Worm (Caenorhabditis elegans) whole organism, early embryonic: ENCODE results near the gene sre-4.

ENCODE experiments used
- B0310.2 ChIP-seq: sonication (generic microtip); optimal IDR thresholded peaks from 2 replicates; lab custom pipeline; 2016; ENCODE audit warnings: mild to moderate bottlenecking, missing genetic modification characterization, missing compliant biosample characterization
- F13C5.2 ChIP-seq: sonication (generic microtip); optimal IDR thresholded peaks from 2 replicates; lab custom pipeline; 2017; ENCODE audit warnings: mild to moderate bottlenecking, missing genetic modification characterization, inconsistent platforms, missing compliant biosample characterization
- aly-1 ChIP-seq: sonication (generic microtip); optimal IDR thresholded peaks from 2 replicates; lab custom pipeline; 2016; ENCODE audit warnings: missing genetic modification characterization, missing compliant biosample characterization
- ama-1 ChIP-seq: fragments of 150-350 bp; optimal IDR thresholded peaks from 2 replicates; lab custom pipeline; 2014
- ceh-13 ChIP-seq: fragments of 200-800 bp; sonication (Bioruptor generic); optimal IDR thresholded peaks from 2 replicates; lab custom pipeline; 2018; ENCODE audit warnings: mild to moderate bottlenecking, missing genetic modification characterization, missing compliant biosample characterization
- ceh-36 ChIP-seq: sonication (generic microtip); optimal IDR thresholded peaks from 2 replicates; lab custom pipeline; 2016; ENCODE audit warnings: missing genetic modification characterization, inconsistent platforms, missing compliant biosample characterization
- ets-7 ChIP-seq: sonication (generic microtip); optimal IDR thresholded peaks from 2 replicates; lab custom pipeline; 2016; ENCODE audit warnings: missing genotype, missing genetic modification characterization, missing compliant biosample characterization
- flt-1 ChIP-seq: fragments of 200-800 bp; sonication (Bioruptor generic); IDR thresholded peaks from 2 replicates; pipeline ENCODE4 v1.3.6; 2022; ENCODE audit warnings: missing genetic modification characterization, missing compliant biosample characterization
- hmbx-1 ChIP-seq: sonication (generic microtip); optimal IDR thresholded peaks from 2 replicates; lab custom pipeline; 2016; ENCODE audit warnings: mild to moderate bottlenecking, missing genetic modification characterization, missing compliant biosample characterization
- hmg-4 ChIP-seq: fragments of 200-800 bp; sonication (Bioruptor generic); optimal IDR thresholded peaks from 2 replicates; lab custom pipeline; 2018; ENCODE audit warnings: mild to moderate bottlenecking, missing genetic modification characterization, missing compliant biosample characterization
- hnd-1 ChIP-seq: sonication (generic microtip); optimal IDR thresholded peaks from 2 replicates; lab custom pipeline; 2016; ENCODE audit warnings: missing genetic modification characterization, missing compliant biosample characterization
- pes-1 ChIP-seq: fragments of 200-800 bp; sonication (Bioruptor generic); IDR thresholded peaks from 2 replicates; pipeline ENCODE4 v1.3.6; 2022; ENCODE audit warnings: missing genetic modification reagents, missing genetic modification characterization, missing compliant biosample characterization
- scrt-1 ChIP-seq: fragments of 200-800 bp; sonication (Bioruptor generic); IDR thresholded peaks from 2 replicates; pipeline ENCODE4 v1.3.6; 2022; ENCODE audit warnings: missing genetic modification characterization, missing compliant biosample characterization
- sea-1 ChIP-seq: fragments of 200-800 bp; sonication (Bioruptor generic); conservative IDR thresholded peaks from 2 replicates; pipeline ENCODE4 v1.3.6; 2022; ENCODE audit warnings: missing genetic modification characterization, missing compliant biosample characterization
- tbx-11 ChIP-seq: fragments of 200-800 bp; sonication (Bioruptor generic); IDR thresholded peaks from 2 replicates; pipeline ENCODE4 v1.3.6; 2022; ENCODE audit warnings: missing genetic modification characterization, missing compliant biosample characterization
- tbx-37 ChIP-seq: fragments of 200-800 bp; sonication (Bioruptor generic); conservative IDR thresholded peaks from 2 replicates; pipeline ENCODE4 v1.3.6; 2022; ENCODE audit warnings: missing genetic modification reagents, missing genetic modification characterization, missing compliant biosample characterization
- tra-4 ChIP-seq: sonication (generic microtip); optimal IDR thresholded peaks from 2 replicates; lab custom pipeline; 2017; ENCODE audit warnings: missing genetic modification characterization, missing compliant biosample characterization

The sre-4 gene

ce11 chrIV:9762667-9763173 lies 21.9 kb downstream of the sre-4 start:
- TF ChIP-seq hnd-1 (no peak), pes-1 (no peak), tbx-37 (GFP tag; lab: Robert Waterston, UW) (no peak)

- TF ChIP-seq ceh-36 (tag; lab: Kevin White, UChicago) (no peak), pes-1 (no peak), hmbx-1 (tag; lab: Kevin White, UChicago) (no peak), flt-1 (GFP tag; lab: Robert Waterston, UW) (no peak), ama-1 (lab: Kevin White, UChicago) (no peak), hmg-4 (no peak), F13C5.2 (tag; lab: Kevin White, UChicago) (no peak), tbx-37 (GFP tag; lab: Robert Waterston, UW) (no peak), hnd-1 (no peak), tra-4 (tag; lab: Kevin White, UChicago) (no peak), B0310.2 (tag; lab: Kevin White, UChicago) (no peak), ceh-13 (GFP tag; lab: Kevin White, UChicago) (no peak), tbx-11 (GFP tag; lab: Robert Waterston, UW) (no peak), sea-1 (GFP tag; lab: Robert Waterston, UW) (no peak), aly-1 (tag; lab: Kevin White, UChicago) (no peak)
Measured at ce11 chrIV:9761751-9762150, 22.8 kb downstream of the sre-4 start.

- no peak for TF ChIP-seq ets-7
- no peak for TF ChIP-seq tbx-37 (GFP tag; lab: Robert Waterston, UW)
- TF ChIP-seq scrt-1 (GFP tag; lab: Robert Waterston, UW), result no peak
- TF ChIP-seq ceh-13 (GFP tag; lab: Kevin White, UChicago), result no peak
- TF ChIP-seq ceh-36 (tag; lab: Kevin White, UChicago), result no peak
- no peak for TF ChIP-seq B0310.2 (tag; lab: Kevin White, UChicago)
- TF ChIP-seq tbx-11 (GFP tag; lab: Robert Waterston, UW), result no peak
- TF ChIP-seq tra-4 (tag; lab: Kevin White, UChicago), result no peak
- no peak for TF ChIP-seq pes-1
- no peak for TF ChIP-seq hmbx-1 (tag; lab: Kevin White, UChicago)
- TF ChIP-seq hmg-4, result no peak
- no peak for TF ChIP-seq aly-1 (tag; lab: Kevin White, UChicago)
- TF ChIP-seq hnd-1, result no peak
- no peak for TF ChIP-seq ama-1 (lab: Kevin White, UChicago)
- no peak for TF ChIP-seq F13C5.2 (tag; lab: Kevin White, UChicago)
- TF ChIP-seq sea-1 (GFP tag; lab: Robert Waterston, UW), result no peak
- no peak for TF ChIP-seq flt-1 (GFP tag; lab: Robert Waterston, UW)
Measured at ce11 chrIV:9757425-9757740, 27.2 kb downstream of the sre-4 start, which contains the start of gene nhr-97. Gene nhr-97, plus strand, starts transcription at chrIV:9757641.

ce11 chrIV:9756647-9757424 lies 27.8 kb downstream of the sre-4 start:
- TF ChIP-seq F13C5.2 (tag; lab: Kevin White, UChicago), result no peak
- no peak for TF ChIP-seq tbx-37 (GFP tag; lab: Robert Waterston, UW)
- no peak for TF ChIP-seq sea-1 (GFP tag; lab: Robert Waterston, UW)
- TF ChIP-seq hmg-4, result no peak
- no peak for TF ChIP-seq aly-1 (tag; lab: Kevin White, UChicago)
- no peak for TF ChIP-seq tbx-11 (GFP tag; lab: Robert Waterston, UW)
- no peak for TF ChIP-seq B0310.2 (tag; lab: Kevin White, UChicago)
- no peak for TF ChIP-seq scrt-1 (GFP tag; lab: Robert Waterston, UW)
- no peak for TF ChIP-seq pes-1
- TF ChIP-seq ceh-13 (GFP tag; lab: Kevin White, UChicago), result no peak
- no peak for TF ChIP-seq ama-1 (lab: Kevin White, UChicago)

ce11 chrIV:9755713-9756112 lies 28.9 kb downstream of the sre-4 start:
- TF ChIP-seq aly-1 (tag; lab: Kevin White, UChicago), result no peak
- no peak for TF ChIP-seq ceh-13 (GFP tag; lab: Kevin White, UChicago)
- no peak for TF ChIP-seq ets-7
- TF ChIP-seq tra-4 (tag; lab: Kevin White, UChicago), result no peak

- TF ChIP-seq flt-1 (GFP tag; lab: Robert Waterston, UW), result no peak
- no peak for TF ChIP-seq F13C5.2 (tag; lab: Kevin White, UChicago)
- TF ChIP-seq ets-7, result no peak
- TF ChIP-seq tbx-37 (GFP tag; lab: Robert Waterston, UW), result no peak
- TF ChIP-seq scrt-1 (GFP tag; lab: Robert Waterston, UW), result no peak
- no peak for TF ChIP-seq tra-4 (tag; lab: Kevin White, UChicago)
- no peak for TF ChIP-seq tbx-11 (GFP tag; lab: Robert Waterston, UW)
- no peak for TF ChIP-seq hnd-1
- no peak for TF ChIP-seq ama-1 (lab: Kevin White, UChicago)
- no peak for TF ChIP-seq B0310.2 (tag; lab: Kevin White, UChicago)
- TF ChIP-seq pes-1, result no peak
- TF ChIP-seq aly-1 (tag; lab: Kevin White, UChicago), result no peak
- no peak for TF ChIP-seq ceh-36 (tag; lab: Kevin White, UChicago)
- no peak for TF ChIP-seq hmg-4
- TF ChIP-seq hmbx-1 (tag; lab: Kevin White, UChicago), result no peak
- TF ChIP-seq ceh-13 (GFP tag; lab: Kevin White, UChicago), result no peak
- no peak for TF ChIP-seq sea-1 (GFP tag; lab: Robert Waterston, UW)
Measured at ce11 chrIV:9748342-9748741, 36.2 kb downstream of the sre-4 start, which contains the start of gene C28D4.8. Gene C28D4.8, minus strand, starts transcription at chrIV:9748442.

- TF ChIP-seq flt-1 (GFP tag; lab: Robert Waterston, UW) (no peak), ets-7 (no peak), hmg-4 (no peak), tbx-11 (GFP tag; lab: Robert Waterston, UW) (no peak), scrt-1 (GFP tag; lab: Robert Waterston, UW) (no peak), pes-1 (no peak), F13C5.2 (tag; lab: Kevin White, UChicago) (no peak)
Measured at ce11 chrIV:9746762-9747161, 37.8 kb downstream of the sre-4 start, which contains the start of gene C28D4.5. Gene C28D4.5, minus strand, starts transcription at chrIV:9746862.
